Worm (Caenorhabditis elegans) whole organism, L1 larva: ENCODE results near the gene ilkp-1.
A peak's percentile ranks its signal among the peaks of the same experiment; 100 is the strongest.

Experiments
- C04F5.9 ChIP-seq: sonication (generic microtip); optimal IDR thresholded peaks from 2 replicates; lab custom pipeline; 2016; ENCODE audit warnings: missing genetic modification characterization, missing compliant biosample characterization
- C34B4.2 ChIP-seq: sonication (generic microtip); optimal IDR thresholded peaks from 2 replicates; lab custom pipeline; 2017; ENCODE audit warnings: mild to moderate bottlenecking, missing genetic modification characterization, missing compliant biosample characterization
- Y116A8C.19 ChIP-seq: sonication (generic microtip); optimal IDR thresholded peaks from 2 replicates; lab custom pipeline; 2016; ENCODE audit warnings: missing compliant biosample characterization, missing genetic modification characterization, borderline replicate concordance
- aly-2 ChIP-seq: fragments of 150-350 bp; optimal IDR thresholded peaks from 2 replicates; lab custom pipeline; 2014; ENCODE audit warnings: missing biosample characterization, missing genetic modification characterization
- blmp-1 ChIP-seq: fragments of 150-350 bp; optimal IDR thresholded peaks from 2 replicates; lab custom pipeline; 2014; ENCODE audit warnings: missing biosample characterization, missing genetic modification characterization
- ceh-63 ChIP-seq: fragments of 200-800 bp; sonication (Bioruptor generic); optimal IDR thresholded peaks from 2 replicates; lab custom pipeline; 2018; ENCODE audit warnings: mild to moderate bottlenecking, missing genetic modification characterization, missing compliant biosample characterization
- ceh-8 ChIP-seq: fragments of 200-800 bp; sonication (Bioruptor generic); optimal IDR thresholded peaks from 2 replicates; lab custom pipeline; 2018; ENCODE audit warnings: mild to moderate bottlenecking, missing genetic modification characterization, moderate library complexity, missing compliant biosample characterization
- ceh-82 ChIP-seq, 3 experiments: fragments of 150-350 bp in 1 of 3; sonication (generic microtip) in 2 of 3; optimal IDR thresholded peaks; 2 replicates each; lab custom pipeline; 2014 to 2017; ENCODE audit warnings: missing biosample characterization in 3 of 3, missing genetic modification characterization in 3 of 3
- ces-1 ChIP-seq: fragments of 150-350 bp; optimal IDR thresholded peaks from 2 replicates; lab custom pipeline; 2014; ENCODE audit warnings: missing biosample characterization, missing genetic modification reagents, missing genetic modification characterization
- dpl-1 ChIP-seq, 3 experiments: fragments of 150-350 bp in 2 of 3; sonication (generic microtip) in 1 of 3; optimal IDR thresholded peaks; 2 replicates each; lab custom pipeline; 2014 to 2017; ENCODE audit warnings: missing biosample characterization in 3 of 3, missing genetic modification characterization in 3 of 3, missing genetic modification reagents in 3 of 3
- efl-1 ChIP-seq, 4 experiments: fragments of 150-350 bp; optimal IDR thresholded peaks in 3 of 4; peaks in 1 of 4; 1 replicate in 1 of 4; 2 replicates in 3 of 4; lab custom pipeline; 2014; ENCODE audit warnings: missing biosample characterization in 2 of 4, missing genetic modification characterization in 2 of 4, missing genetic modification reagents in 2 of 4
- efl-3 ChIP-seq: fragments of 200-800 bp; sonication (Bioruptor generic); optimal IDR thresholded peaks from 2 replicates; lab custom pipeline; 2018; ENCODE audit warnings: mild to moderate bottlenecking, missing genetic modification characterization, missing compliant biosample characterization
- egl-13 ChIP-seq: sonication (generic microtip); optimal IDR thresholded peaks from 2 replicates; lab custom pipeline; 2016; ENCODE audit warnings: missing genotype, missing genetic modification reagents, missing genetic modification characterization, missing compliant biosample characterization
- egl-27 ChIP-seq, 2 experiments: fragments of 150-350 bp in 1 of 2; sonication (generic microtip); optimal IDR thresholded peaks; 3 replicates each; lab custom pipeline; 2017 to 2018; ENCODE audit warnings: missing biosample characterization in 2 of 2, missing genetic modification characterization in 2 of 2, missing genetic modification reagents in 2 of 2
- elt-3 ChIP-seq, 6 experiments: fragments of 150-350 bp in 1 of 6; sonication (generic microtip); optimal IDR thresholded peaks; 2 replicates each; lab custom pipeline; 2017 to 2018; ENCODE audit warnings: missing biosample characterization in 6 of 6, missing genetic modification characterization in 6 of 6, inconsistent platforms in 1 of 6
- ets-5 ChIP-seq: fragments of 200-800 bp; sonication (Bioruptor generic); IDR thresholded peaks from 2 replicates; pipeline ENCODE4 v1.3.6; 2022; ENCODE audit warnings: missing genetic modification characterization, missing compliant biosample characterization
- fkh-4 ChIP-seq: sonication (generic microtip); optimal IDR thresholded peaks from 2 replicates; lab custom pipeline; 2016; ENCODE audit warnings: missing compliant biosample characterization, missing genetic modification characterization, borderline replicate concordance
- fkh-8 ChIP-seq: sonication (generic microtip); optimal IDR thresholded peaks from 2 replicates; lab custom pipeline; 2016; ENCODE audit warnings: mild to moderate bottlenecking, missing genetic modification characterization, missing compliant biosample characterization
- grh-1 ChIP-seq: fragments of 200-800 bp; sonication (Bioruptor generic); IDR thresholded peaks from 2 replicates; pipeline ENCODE4 v1.3.6; 2022; ENCODE audit warnings: missing genetic modification reagents, missing genetic modification characterization, missing compliant biosample characterization
- hpl-2 ChIP-seq: fragments of 150-350 bp; optimal IDR thresholded peaks from 2 replicates; lab custom pipeline; 2014; ENCODE audit warnings: missing biosample characterization, missing genetic modification reagents, missing genetic modification characterization
- isw-1 ChIP-seq: fragments of 200-800 bp; sonication (Bioruptor generic); IDR thresholded peaks from 2 replicates; pipeline ENCODE4 v1.3.6; 2022; ENCODE audit warnings: missing genetic modification characterization, missing compliant biosample characterization
- jun-1 ChIP-seq: fragments of 150-350 bp; optimal IDR thresholded peaks from 2 replicates; lab custom pipeline; 2014; ENCODE audit warnings: missing biosample characterization, missing genetic modification reagents, missing genetic modification characterization
- lin-13 ChIP-seq: fragments of 150-350 bp; optimal IDR thresholded peaks from 2 replicates; lab custom pipeline; 2014; ENCODE audit warnings: missing biosample characterization, missing genetic modification reagents, missing genetic modification characterization
- lin-14 ChIP-seq: fragments of 200-800 bp; sonication (Bioruptor generic); optimal IDR thresholded peaks from 2 replicates; lab custom pipeline; 2018; ENCODE audit warnings: mild to moderate bottlenecking, missing genetic modification characterization, moderate library complexity, missing compliant biosample characterization
- lin-35 ChIP-seq, 2 experiments: fragments of 150-350 bp; optimal IDR thresholded peaks; 2 replicates each; lab custom pipeline; 2014; ENCODE audit warnings: missing biosample characterization in 2 of 2, missing genetic modification characterization in 2 of 2, missing genetic modification reagents in 2 of 2
- lir-3 ChIP-seq: sonication (generic microtip); optimal IDR thresholded peaks from 2 replicates; lab custom pipeline; 2016; ENCODE audit warnings: mild to moderate bottlenecking, missing genetic modification characterization, moderate library complexity, missing compliant biosample characterization; ENCODE audit not compliant: poor library complexity
- lsy-2 ChIP-seq, 2 experiments: fragments of 150-350 bp; optimal IDR thresholded peaks; 2 replicates each; lab custom pipeline; 2014; ENCODE audit warnings: missing biosample characterization in 2 of 2, missing genetic modification characterization in 2 of 2
- mdl-1 ChIP-seq, 2 experiments: fragments of 150-350 bp; optimal IDR thresholded peaks; 2 replicates each; lab custom pipeline; 2014 to 2017; ENCODE audit warnings: missing biosample characterization in 2 of 2, missing genetic modification characterization in 2 of 2, inconsistent platforms in 1 of 2
- mep-1 ChIP-seq: fragments of 150-350 bp; optimal IDR thresholded peaks from 2 replicates; lab custom pipeline; 2014; ENCODE audit warnings: missing biosample characterization, missing genetic modification characterization
- nhr-11 ChIP-seq: fragments of 150-350 bp; optimal IDR thresholded peaks from 2 replicates; lab custom pipeline; 2014; ENCODE audit warnings: missing biosample characterization, missing genetic modification characterization
- nhr-12 ChIP-seq: sonication (generic microtip); optimal IDR thresholded peaks from 2 replicates; lab custom pipeline; 2017; ENCODE audit warnings: missing biosample characterization, missing genetic modification characterization
- nhr-19 ChIP-seq: fragments of 200-800 bp; sonication (Bioruptor generic); conservative IDR thresholded peaks from 2 replicates; pipeline ENCODE4 v1.3.6; 2022; ENCODE audit warnings: missing genetic modification characterization, missing compliant biosample characterization
- nhr-237 ChIP-seq: fragments of 150-350 bp; optimal IDR thresholded peaks from 2 replicates; lab custom pipeline; 2014; ENCODE audit warnings: missing biosample characterization, missing genetic modification characterization
- nhr-47 ChIP-seq: sonication (generic microtip); optimal IDR thresholded peaks from 2 replicates; lab custom pipeline; 2016; ENCODE audit warnings: mild to moderate bottlenecking, missing genetic modification characterization, moderate library complexity, missing compliant biosample characterization
- nhr-77 ChIP-seq: fragments of 150-350 bp; optimal IDR thresholded peaks from 2 replicates; lab custom pipeline; 2014; ENCODE audit warnings: missing biosample characterization, missing genetic modification characterization
- nhr-84 ChIP-seq: sonication (generic microtip); optimal IDR thresholded peaks from 2 replicates; lab custom pipeline; 2017; ENCODE audit warnings: missing biosample characterization, missing genetic modification characterization
- nhr-90 ChIP-seq: sonication (generic microtip); optimal IDR thresholded peaks from 2 replicates; lab custom pipeline; 2016; ENCODE audit warnings: mild to moderate bottlenecking, missing genetic modification characterization, missing compliant biosample characterization; ENCODE audit not compliant: poor library complexity
- pag-3 ChIP-seq: sonication (generic microtip); optimal IDR thresholded peaks from 2 replicates; lab custom pipeline; 2017; ENCODE audit warnings: missing genetic modification characterization, mild to moderate bottlenecking, missing compliant biosample characterization, antibody characterized with exemption, borderline replicate concordance; ENCODE audit not compliant: insufficient read depth
- pax-3 ChIP-seq: fragments of 200-800 bp; sonication (Bioruptor generic); optimal IDR thresholded peaks from 2 replicates; lab custom pipeline; 2018; ENCODE audit warnings: mild to moderate bottlenecking, missing genetic modification characterization, moderate library complexity, missing compliant biosample characterization
- pqm-1 ChIP-seq: sonication (generic microtip); optimal IDR thresholded peaks from 3 replicates; lab custom pipeline; 2017; ENCODE audit warnings: missing biosample characterization, missing genetic modification characterization
- skn-1 ChIP-seq: fragments of 150-350 bp; optimal IDR thresholded peaks from 2 replicates; lab custom pipeline; 2014; ENCODE audit warnings: missing biosample characterization, missing genetic modification characterization
- snpc-4 ChIP-seq: fragments of 150-350 bp; optimal IDR thresholded peaks from 2 replicates; lab custom pipeline; 2014; ENCODE audit warnings: missing biosample characterization, missing genetic modification characterization
- snu-23 ChIP-seq: sonication (generic microtip); optimal IDR thresholded peaks from 2 replicates; lab custom pipeline; 2016; ENCODE audit warnings: missing genetic modification characterization, missing compliant biosample characterization
- sox-4 ChIP-seq: sonication (generic microtip); optimal IDR thresholded peaks from 2 replicates; lab custom pipeline; 2016; ENCODE audit warnings: missing genetic modification characterization, missing compliant biosample characterization
- sptf-1 ChIP-seq: fragments of 150-350 bp; optimal IDR thresholded peaks from 2 replicates; lab custom pipeline; 2014; ENCODE audit warnings: missing biosample characterization, missing genetic modification characterization
- sup-37 ChIP-seq: fragments of 200-800 bp; sonication (Bioruptor generic); optimal IDR thresholded peaks from 2 replicates; lab custom pipeline; 2018; ENCODE audit warnings: mild to moderate bottlenecking, missing genetic modification characterization, missing compliant biosample characterization
- swsn-7 ChIP-seq: sonication (generic microtip); optimal IDR thresholded peaks from 2 replicates; lab custom pipeline; 2016; ENCODE audit warnings: missing genetic modification characterization, missing compliant biosample characterization
- tbx-2 ChIP-seq: sonication (generic microtip); optimal IDR thresholded peaks from 2 replicates; lab custom pipeline; 2016; ENCODE audit warnings: missing genetic modification characterization, missing compliant biosample characterization
- unc-30 ChIP-seq: sonication (generic microtip); optimal IDR thresholded peaks from 2 replicates; lab custom pipeline; 2017; ENCODE audit warnings: missing biosample characterization, missing genetic modification characterization
- unc-62 ChIP-seq: fragments of 150-350 bp; optimal IDR thresholded peaks from 2 replicates; lab custom pipeline; 2014; ENCODE audit warnings: missing biosample characterization, missing genetic modification reagents, missing genetic modification characterization
- xbp-1 ChIP-seq: sonication (generic microtip); optimal IDR thresholded peaks from 2 replicates; lab custom pipeline; 2016; ENCODE audit warnings: missing genetic modification characterization, missing compliant biosample characterization
- ztf-11 ChIP-seq, 2 experiments: sonication (generic microtip); optimal IDR thresholded peaks; 2 replicates each; lab custom pipeline; 2016 to 2017; ENCODE audit warnings: missing genetic modification characterization in 2 of 2, missing biosample characterization in 1 of 2, missing compliant biosample characterization in 1 of 2

The ilkp-1 gene

DNA sequence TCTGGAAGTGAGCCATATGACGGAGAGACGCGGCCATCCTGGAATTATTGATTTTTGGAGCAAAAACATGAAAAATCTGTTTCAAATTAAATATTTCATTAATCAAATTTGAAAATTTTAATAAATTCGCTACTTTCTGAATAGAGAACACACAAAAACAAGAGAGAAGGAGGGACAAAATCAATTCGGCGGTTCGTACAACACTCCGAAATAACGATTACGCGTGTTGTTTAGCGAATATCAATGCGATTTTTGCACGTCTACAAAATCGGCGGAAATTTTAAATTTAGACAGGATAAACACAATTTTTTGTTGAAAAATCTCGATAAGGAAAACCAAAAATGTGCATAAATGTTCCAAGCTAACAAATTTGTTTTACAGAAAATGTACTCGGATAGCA lies at the start of gene ilkp-1, which contains the start of gene sdhd-1:
Gene ilkp-1, plus strand, starts transcription at position 380 of the 400 bp plus-strand sequence.
Gene sdhd-1, minus strand, starts transcription at position 38 of the 400 bp plus-strand sequence.
- TF ChIP-seq C34B4.2: no peak
- TF ChIP-seq ztf-11 (tag; optimal IDR thresholded peaks at IDR 0.05; lab: Kevin White, UChicago): no peak
- no peak for TF ChIP-seq ces-1 (GFP tag; lab: Kevin White, UChicago)
- no peak for TF ChIP-seq grh-1
- TF ChIP-seq nhr-11 (tag; lab: Kevin White, UChicago): no peak
- TF ChIP-seq nhr-84 (tag; lab: Kevin White, UChicago): no peak
- TF ChIP-seq lin-35 (GFP tag; optimal IDR thresholded peaks at IDR 0.05; lab: Kevin White, UChicago): peak; percentile 83 to 90
- no peak for TF ChIP-seq sup-37 (GFP tag; lab: Kevin White, UChicago)
- TF ChIP-seq sox-4 (tag; lab: Kevin White, UChicago): no peak
- TF ChIP-seq unc-62 (GFP tag; lab: Kevin White, UChicago): no peak
- no peak for TF ChIP-seq pax-3 (tag; lab: Kevin White, UChicago)
- TF ChIP-seq dpl-1 (GFP tag; optimal IDR thresholded peaks at IDR 0.05; lab: Kevin White, UChicago): peak; percentile 74 to 86 (median 77)
- peak in 1 of 3 experiments; percentile 31 for TF ChIP-seq ceh-82 (tag; optimal IDR thresholded peaks at IDR 0.05; lab: Kevin White, UChicago)
- peak; percentile 74 for TF ChIP-seq blmp-1 (tag; lab: Kevin White, UChicago)
- TF ChIP-seq aly-2 (tag; lab: Kevin White, UChicago): no peak
- TF ChIP-seq nhr-19 (GFP tag; lab: Robert Waterston, UW): no peak
- peak; percentile 68 for TF ChIP-seq lin-14
- TF ChIP-seq ets-5 (GFP tag; lab: Robert Waterston, UW): no peak
- no peak for TF ChIP-seq Y116A8C.19 (tag; lab: Kevin White, UChicago)
- TF ChIP-seq ceh-8: no peak
- peak; percentile 53 to 79 for TF ChIP-seq lsy-2 (tag; optimal IDR thresholded peaks at IDR 0.05; lab: Kevin White, UChicago)
- TF ChIP-seq swsn-7: peak; percentile 34
- no peak for TF ChIP-seq snpc-4 (tag; lab: Kevin White, UChicago)
- peak in 1 of 2 experiments; percentile 31 for TF ChIP-seq mdl-1 (tag; optimal IDR thresholded peaks at IDR 0.05; lab: Kevin White, UChicago)
- no peak for TF ChIP-seq efl-3
- peak; percentile 32 for TF ChIP-seq skn-1
- TF ChIP-seq nhr-90 (tag; lab: Kevin White, UChicago): peak; percentile 26
- TF ChIP-seq nhr-237 (tag; lab: Kevin White, UChicago): no peak
- no peak for TF ChIP-seq egl-13
- peak; percentile 31 for TF ChIP-seq lir-3 (tag; lab: Kevin White, UChicago)
- no peak for TF ChIP-seq sptf-1 (tag; lab: Kevin White, UChicago)
- peak; percentile 69 for TF ChIP-seq mep-1 (tag; lab: Kevin White, UChicago)
- TF ChIP-seq fkh-4 (tag; lab: Kevin White, UChicago): no peak
- no peak for TF ChIP-seq nhr-12 (tag; lab: Kevin White, UChicago)
- peak in 1 of 6 experiments; percentile 54 for TF ChIP-seq elt-3 (tag; optimal IDR thresholded peaks at IDR 0.05; lab: Kevin White, UChicago)
- no peak for TF ChIP-seq jun-1 (tag; lab: Kevin White, UChicago)
- no peak for TF ChIP-seq lin-13 (GFP tag; lab: Kevin White, UChicago)
- no peak for TF ChIP-seq unc-30
- no peak for TF ChIP-seq egl-27 (tag; optimal IDR thresholded peaks at IDR 0.05; lab: Kevin White, UChicago)
- peak; percentile 19 for TF ChIP-seq xbp-1 (tag; lab: Kevin White, UChicago)
- no peak for TF ChIP-seq nhr-77 (tag; lab: Kevin White, UChicago)
- TF ChIP-seq hpl-2 (GFP tag; lab: Kevin White, UChicago): no peak
- no peak for TF ChIP-seq ceh-63 (GFP tag; lab: Kevin White, UChicago)
- peak; percentile 43 to 84 for TF ChIP-seq efl-1 (optimal IDR thresholded peaks at IDR 0.05; lab: Kevin White, UChicago)
- TF ChIP-seq efl-1 (GFP tag; optimal IDR thresholded peaks at IDR 0.05 in 1 of 2; lab: Kevin White, UChicago): peak; percentile 85 to 97
- no peak for TF ChIP-seq fkh-8 (tag; lab: Kevin White, UChicago)
- TF ChIP-seq isw-1: no peak
- TF ChIP-seq pag-3 (tag; lab: Kevin White, UChicago): no peak
- no peak for TF ChIP-seq C04F5.9 (tag; lab: Kevin White, UChicago)
- peak; percentile 67 for TF ChIP-seq snu-23
- TF ChIP-seq tbx-2 (tag; lab: Kevin White, UChicago): peak; percentile 30
- no peak for TF ChIP-seq pqm-1 (tag; lab: Kevin White, UChicago)
- peak; percentile 47 for TF ChIP-seq nhr-47 (tag; lab: Kevin White, UChicago)
